Fruit fly (Drosophila melanogaster) whole organism, prepupa: ENCODE results near the gene Dscam2.
A peak's percentile ranks its signal among the peaks of the same experiment; 100 is the strongest.

ENCODE experiments used
- Blimp-1 ChIP-seq: fragments of 200-800 bp; sonication (Bioruptor generic); optimal IDR thresholded peaks from 3 replicates; lab custom pipeline; 2017; ENCODE audit warnings: missing biosample characterization, missing genetic modification characterization, mild to moderate bottlenecking, moderate library complexity, missing genetic modification reagents
- CG10669 ChIP-seq: fragments of 200-800 bp; sonication (Bioruptor generic); optimal IDR thresholded peaks from 3 replicates; lab custom pipeline; 2018; ENCODE audit warnings: missing biosample characterization, mild to moderate bottlenecking, missing genetic modification characterization, moderate library complexity
- CG11294 ChIP-seq: fragments of 200-800 bp; sonication (Bioruptor generic); IDR thresholded peaks from 2 replicates; pipeline ENCODE4 v1.3.6; 2022; ENCODE audit warnings: missing biosample characterization, missing genetic modification characterization
- CG11762 ChIP-seq: fragments of 200-800 bp; sonication (Bioruptor generic); optimal IDR thresholded peaks from 3 replicates; lab custom pipeline; 2016; ENCODE audit warnings: missing biosample characterization, missing genetic modification characterization; ENCODE audit not compliant: insufficient read depth
- CG1621 ChIP-seq: fragments of 200-800 bp; sonication (Bioruptor generic); optimal IDR thresholded peaks from 3 replicates; lab custom pipeline; 2018; ENCODE audit warnings: missing biosample characterization, mild to moderate bottlenecking, missing genetic modification characterization
- CG16779 ChIP-seq: fragments of 200-800 bp; sonication (Bioruptor generic); optimal IDR thresholded peaks from 3 replicates; lab custom pipeline; 2017; ENCODE audit warnings: missing biosample characterization, mild to moderate bottlenecking, missing genetic modification characterization
- CG3032 ChIP-seq: fragments of 200-800 bp; optimal IDR thresholded peaks from 2 replicates; lab custom pipeline; 2019; ENCODE audit warnings: missing biosample characterization, mild to moderate bottlenecking, missing genetic modification characterization, moderate library complexity
- CG31627 ChIP-seq: fragments of 200-800 bp; sonication (Bioruptor generic); optimal IDR thresholded peaks from 3 replicates; lab custom pipeline; 2016; ENCODE audit warnings: missing biosample characterization, missing genetic modification characterization
- CG32006 ChIP-seq: fragments of 200-800 bp; sonication (Bioruptor generic); optimal IDR thresholded peaks from 3 replicates; lab custom pipeline; 2017; ENCODE audit warnings: missing biosample characterization, mild to moderate bottlenecking, missing genetic modification characterization
- CG34406 ChIP-seq: fragments of 200-800 bp; sonication (Bioruptor generic); optimal IDR thresholded peaks from 3 replicates; lab custom pipeline; 2016; ENCODE audit warnings: missing biosample characterization, missing genetic modification characterization
- CG4318 ChIP-seq: fragments of 200-800 bp; sonication (Bioruptor generic); optimal IDR thresholded peaks from 3 replicates; lab custom pipeline; 2017; ENCODE audit warnings: missing biosample characterization, mild to moderate bottlenecking, missing genetic modification characterization
- CG6163 ChIP-seq: fragments of 200-800 bp; sonication (Bioruptor generic); IDR thresholded peaks from 3 replicates; pipeline ENCODE4 v1.3.6; 2022; ENCODE audit warnings: missing biosample characterization, missing genetic modification characterization
- CG6276 ChIP-seq: fragments of 200-800 bp; sonication (Bioruptor generic); optimal IDR thresholded peaks from 2 replicates; lab custom pipeline; 2017; ENCODE audit warnings: missing biosample characterization, mild to moderate bottlenecking, missing genetic modification characterization
- CG6792 ChIP-seq: fragments of 200-800 bp; sonication (Bioruptor generic); optimal IDR thresholded peaks from 3 replicates; lab custom pipeline; 2016; ENCODE audit warnings: missing biosample characterization, missing genetic modification characterization
- CG6808 ChIP-seq: fragments of 200-800 bp; sonication (Bioruptor generic); optimal IDR thresholded peaks from 3 replicates; lab custom pipeline; 2017; ENCODE audit warnings: missing biosample characterization, missing genetic modification characterization, mild to moderate bottlenecking, moderate library complexity, missing genetic modification reagents
- CG7368 ChIP-seq: fragments of 200-800 bp; sonication (Bioruptor generic); optimal IDR thresholded peaks from 3 replicates; lab custom pipeline; 2016; ENCODE audit warnings: missing biosample characterization, missing genetic modification characterization
- CG8119 ChIP-seq: fragments of 200-800 bp; sonication (Bioruptor generic); IDR thresholded peaks from 3 replicates; pipeline ENCODE4 v1.3.6; 2022; ENCODE audit warnings: missing biosample characterization, missing genetic modification characterization
- CG8319 ChIP-seq: fragments of 200-800 bp; sonication (Bioruptor generic); optimal IDR thresholded peaks from 3 replicates; lab custom pipeline; 2016; ENCODE audit warnings: missing biosample characterization, missing genetic modification characterization
- CG8632 ChIP-seq: fragments of 200-800 bp; sonication (Bioruptor generic); optimal IDR thresholded peaks from 3 replicates; lab custom pipeline; 2016; ENCODE audit warnings: missing biosample characterization, missing genetic modification characterization
- CG9139 ChIP-seq: fragments of 200-800 bp; sonication (Bioruptor generic); optimal IDR thresholded peaks from 3 replicates; lab custom pipeline; 2017; ENCODE audit warnings: missing biosample characterization, mild to moderate bottlenecking, missing genetic modification characterization
- Eip75B ChIP-seq: fragments of 200-800 bp; sonication (Bioruptor generic); optimal IDR thresholded peaks from 3 replicates; lab custom pipeline; 2016; ENCODE audit warnings: missing biosample characterization, missing genetic modification characterization
- Eip78C ChIP-seq: fragments of 200-800 bp; sonication (Bioruptor generic); peaks from one replicate; lab custom pipeline; 2016; ENCODE audit warnings: missing biosample characterization, missing genetic modification characterization
- Ets96B ChIP-seq: fragments of 200-800 bp; optimal IDR thresholded peaks from 2 replicates; lab custom pipeline; 2019; ENCODE audit warnings: missing biosample characterization, mild to moderate bottlenecking, missing genetic modification characterization, moderate library complexity
- Gug ChIP-seq: fragments of 200-800 bp; sonication (Bioruptor generic); IDR thresholded peaks from 2 replicates; pipeline ENCODE4 v1.3.6; 2022; ENCODE audit warnings: missing biosample characterization, missing genetic modification characterization
- Hr38 ChIP-seq: sonication (Bioruptor generic); optimal IDR thresholded peaks from 2 replicates; lab custom pipeline; 2016; ENCODE audit warnings: missing biosample characterization, missing genetic modification characterization
- Hr39 ChIP-seq: fragments of 200-800 bp; sonication (Bioruptor generic); optimal IDR thresholded peaks from 2 replicates; lab custom pipeline; 2016; ENCODE audit warnings: missing biosample characterization, missing genetic modification characterization
- Hr4 ChIP-seq: fragments of 200-800 bp; sonication (Bioruptor generic); optimal IDR thresholded peaks from 3 replicates; lab custom pipeline; 2016; ENCODE audit warnings: missing biosample characterization, missing genetic modification characterization
- Lpt ChIP-seq: fragments of 200-800 bp; sonication (Bioruptor generic); optimal IDR thresholded peaks from 3 replicates; lab custom pipeline; 2016; ENCODE audit warnings: missing biosample characterization, missing genetic modification characterization
- Met ChIP-seq: fragments of 200-800 bp; sonication (Bioruptor generic); optimal IDR thresholded peaks from 3 replicates; lab custom pipeline; 2016; ENCODE audit warnings: missing biosample characterization, missing genetic modification characterization
- OdsH ChIP-seq: fragments of 200-800 bp; sonication (Bioruptor generic); optimal IDR thresholded peaks from 3 replicates; lab custom pipeline; 2016; ENCODE audit warnings: missing biosample characterization, missing genetic modification characterization
- Smox ChIP-seq: fragments of 200-800 bp; sonication (Bioruptor generic); optimal IDR thresholded peaks from 3 replicates; lab custom pipeline; 2016; ENCODE audit warnings: missing biosample characterization, missing genetic modification characterization
- Sox102F ChIP-seq: fragments of 200-800 bp; sonication (Bioruptor generic); optimal IDR thresholded peaks from 2 replicates; lab custom pipeline; 2016; ENCODE audit warnings: missing biosample characterization, mild to moderate bottlenecking, missing genetic modification characterization
- Sox14 ChIP-seq: fragments of 200-800 bp; sonication (Bioruptor generic); optimal IDR thresholded peaks from 3 replicates; lab custom pipeline; 2016; ENCODE audit warnings: missing biosample characterization, missing genetic modification characterization
- achi ChIP-seq: fragments of 200-800 bp; sonication (Bioruptor generic); optimal IDR thresholded peaks from 3 replicates; lab custom pipeline; 2016; ENCODE audit warnings: missing biosample characterization, missing genetic modification characterization
- acj6 ChIP-seq: fragments of 200-800 bp; sonication (Bioruptor generic); optimal IDR thresholded peaks from 3 replicates; lab custom pipeline; 2016; ENCODE audit warnings: missing biosample characterization, missing genetic modification characterization
- dac ChIP-seq: fragments of 200-800 bp; sonication (Bioruptor generic); optimal IDR thresholded peaks from 2 replicates; lab custom pipeline; 2017; ENCODE audit warnings: missing biosample characterization, mild to moderate bottlenecking, missing genetic modification characterization
- dsx ChIP-seq: fragments of 200-800 bp; optimal IDR thresholded peaks from 3 replicates; lab custom pipeline; 2019; ENCODE audit warnings: missing biosample characterization, mild to moderate bottlenecking, missing genetic modification characterization, moderate library complexity; ENCODE audit not compliant: poor library complexity, severe bottlenecking
- eg ChIP-seq: fragments of 200-800 bp; sonication (Bioruptor generic); IDR thresholded peaks from 3 replicates; pipeline ENCODE4 v1.3.6; 2022; ENCODE audit warnings: missing biosample characterization, missing genetic modification characterization
- esn ChIP-seq: fragments of 200-800 bp; sonication (Bioruptor generic); optimal IDR thresholded peaks from 2 replicates; lab custom pipeline; 2016; ENCODE audit warnings: missing biosample characterization, mild to moderate bottlenecking, missing genetic modification characterization, moderate library complexity
- fd59A ChIP-seq: fragments of 200-800 bp; sonication (Bioruptor generic); optimal IDR thresholded peaks from 2 replicates; lab custom pipeline; 2017; ENCODE audit warnings: missing biosample characterization, mild to moderate bottlenecking, missing genetic modification characterization, missing genetic modification reagents
- fd85E ChIP-seq: fragments of 200-800 bp; sonication (Bioruptor generic); optimal IDR thresholded peaks from 3 replicates; lab custom pipeline; 2016; ENCODE audit warnings: missing biosample characterization, missing genetic modification characterization
- fkh ChIP-seq: fragments of 200-800 bp; sonication (Bioruptor generic); optimal IDR thresholded peaks from 3 replicates; lab custom pipeline; 2017; ENCODE audit warnings: missing biosample characterization, mild to moderate bottlenecking, missing genetic modification characterization, moderate library complexity
- lz ChIP-seq: fragments of 200-800 bp; sonication (Bioruptor generic); optimal IDR thresholded peaks from 3 replicates; lab custom pipeline; 2016; ENCODE audit warnings: missing biosample characterization, missing genetic modification characterization
- net ChIP-seq: fragments of 200-800 bp; sonication (Bioruptor generic); optimal IDR thresholded peaks from 3 replicates; lab custom pipeline; 2016; ENCODE audit warnings: missing biosample characterization, missing genetic modification characterization
- salr ChIP-seq, 2 experiments: fragments of 200-800 bp; sonication (Bioruptor generic); optimal IDR thresholded peaks; 3 replicates each; lab custom pipeline; 2016 to 2018; ENCODE audit warnings: missing biosample characterization in 2 of 2, missing genetic modification characterization in 2 of 2, mild to moderate bottlenecking in 1 of 2
- spab ChIP-seq: fragments of 200-800 bp; sonication (Bioruptor generic); optimal IDR thresholded peaks from 2 replicates; lab custom pipeline; 2017; ENCODE audit warnings: missing biosample characterization, mild to moderate bottlenecking, missing genetic modification characterization, missing genetic modification reagents
- ss ChIP-seq, 2 experiments: fragments of 200-800 bp; sonication (Bioruptor generic); optimal IDR thresholded peaks; 2 replicates in 1 of 2; 3 replicates in 1 of 2; lab custom pipeline; 2017 to 2018; ENCODE audit warnings: mild to moderate bottlenecking in 2 of 2, missing biosample characterization in 2 of 2, missing genetic modification characterization in 2 of 2, moderate library complexity in 1 of 2
- svp ChIP-seq: fragments of 200-800 bp; sonication (Bioruptor generic); peaks from one replicate; lab custom pipeline; 2016; ENCODE audit warnings: missing biosample characterization, missing genetic modification characterization
- vri ChIP-seq: fragments of 200-800 bp; sonication (Bioruptor generic); optimal IDR thresholded peaks from 3 replicates; lab custom pipeline; 2016; ENCODE audit warnings: missing biosample characterization, mild to moderate bottlenecking, missing genetic modification characterization

The Dscam2 gene

dm6 chr3L:7154249-7154648, 35.5 kb downstream of the Dscam2 start:
- TF ChIP-seq svp (GFP tag; lab: Kevin White, UChicago) (no peak), CG11294 (no peak), vri (GFP tag; lab: Kevin White, UChicago) (peak; percentile 41), eg (GFP tag; lab: Robert Waterston, UW) (no peak)

- peak; percentile 59 for TF ChIP-seq Sox102F (GFP tag; lab: Kevin White, UChicago)
- TF ChIP-seq Lpt: peak; percentile 44
- peak; percentile 36 for TF ChIP-seq CG9139 (GFP tag; lab: Kevin White, UChicago)
- peak; percentile 73 for TF ChIP-seq CG3032 (tag; lab: Kevin White, UChicago)
- TF ChIP-seq Eip75B (GFP tag; lab: Kevin White, UChicago): peak; percentile 79
- peak; percentile 31 for TF ChIP-seq vri (GFP tag; lab: Kevin White, UChicago)
- peak; percentile 79 for TF ChIP-seq acj6
- peak; percentile 82 for TF ChIP-seq Hr4 (GFP tag; lab: Kevin White, UChicago)
- peak; percentile 74 for TF ChIP-seq Met (GFP tag; lab: Kevin White, UChicago)
- TF ChIP-seq lz: peak; percentile 58
- peak; percentile 59 for TF ChIP-seq Hr39 (GFP tag; lab: Kevin White, UChicago)
- TF ChIP-seq CG1621 (tag; lab: Kevin White, UChicago): peak; percentile 57
- peak; percentile 73 for TF ChIP-seq CG34406 (GFP tag; lab: Kevin White, UChicago)
- peak; percentile 94 for TF ChIP-seq Eip78C (GFP tag; lab: Kevin White, UChicago)
- peak; percentile 60 for TF ChIP-seq Gug (GFP tag; lab: Robert Waterston, UW)
- peak; percentile 72 for TF ChIP-seq CG6808 (GFP tag; lab: Kevin White, UChicago)
- no peak for TF ChIP-seq fkh (GFP tag; lab: Kevin White, UChicago)
- peak; percentile 76 for TF ChIP-seq spab (GFP tag; lab: Kevin White, UChicago)
- TF ChIP-seq achi (GFP tag; lab: Kevin White, UChicago): peak; percentile 74
- peak; percentile 65 for TF ChIP-seq CG6276 (GFP tag; lab: Kevin White, UChicago)
- peak; percentile 73 for TF ChIP-seq net (GFP tag; lab: Kevin White, UChicago)
- peak; percentile 39 for TF ChIP-seq CG16779 (tag; lab: Kevin White, UChicago)
- peak; percentile 88 for TF ChIP-seq CG32006 (GFP tag; lab: Kevin White, UChicago)
- peak; percentile 80 for TF ChIP-seq CG10669 (GFP tag; lab: Kevin White, UChicago)
- peak; percentile 44 to 74 for TF ChIP-seq ss (GFP tag; optimal IDR thresholded peaks at IDR 0.05; lab: Kevin White, UChicago)
- peak; percentile 24 for TF ChIP-seq CG8319 (GFP tag; lab: Kevin White, UChicago)
- TF ChIP-seq CG8632: peak; percentile 73
- TF ChIP-seq OdsH (GFP tag; lab: Kevin White, UChicago): peak; percentile 76
- peak; percentile 65 for TF ChIP-seq Smox
- TF ChIP-seq fd85E: no peak
- TF ChIP-seq fd59A (GFP tag; lab: Kevin White, UChicago): peak; percentile 64
- peak; percentile 70 for TF ChIP-seq CG7368 (GFP tag; lab: Kevin White, UChicago)
- peak; percentile 77 for TF ChIP-seq Ets96B (tag; lab: Kevin White, UChicago)
- peak; percentile 57 to 65 for TF ChIP-seq salr (GFP tag; optimal IDR thresholded peaks at IDR 0.05; lab: Kevin White, UChicago)
- peak; percentile 60 for TF ChIP-seq dac (GFP tag; lab: Kevin White, UChicago)
- TF ChIP-seq CG31627 (GFP tag; lab: Kevin White, UChicago): peak; percentile 67
- TF ChIP-seq Sox14 (GFP tag; lab: Kevin White, UChicago): peak; percentile 71
- peak; percentile 68 for TF ChIP-seq CG6792
- TF ChIP-seq CG4318: peak; percentile 76
- peak; percentile 74 for TF ChIP-seq CG11762 (GFP tag; lab: Kevin White, UChicago)
- TF ChIP-seq svp (GFP tag; lab: Kevin White, UChicago): peak; percentile 71
- no peak for TF ChIP-seq Hr38 (GFP tag; lab: Kevin White, UChicago)
- TF ChIP-seq dsx (GFP tag; lab: Kevin White, UChicago): peak; percentile 74
- TF ChIP-seq esn (GFP tag; lab: Kevin White, UChicago): peak; percentile 78
- peak; percentile 81 for TF ChIP-seq CG8119 (GFP tag; lab: Robert Waterston, UW)
- TF ChIP-seq CG6163 (GFP tag; lab: Robert Waterston, UW): peak; percentile 62; the same call in 1 of the 3 replicates
- peak; percentile 49; the same call in 1 of the 3 replicates for TF ChIP-seq eg (GFP tag; lab: Robert Waterston, UW)
- TF ChIP-seq Blimp-1 (GFP tag; lab: Kevin White, UChicago): peak; percentile 10
Observed at dm6 chr3L:7153634-7154033, 36.1 kb downstream of the Dscam2 start.
